Worm (Caenorhabditis elegans) whole organism, mixed stage, embryonic: ENCODE measurements around the gene trmt-10C.2.
A peak's percentile ranks its signal among the peaks of the same experiment; 100 is the strongest.

Experiments used
- ceh-43 ChIP-seq: fragments of 200-800 bp; sonication (Bioruptor generic); optimal IDR thresholded peaks from 2 replicates; lab custom pipeline; 2018; ENCODE audit warnings: mild to moderate bottlenecking, missing genetic modification characterization, moderate library complexity, missing compliant biosample characterization
- elt-1 ChIP-seq: sonication (generic microtip); optimal IDR thresholded peaks from 2 replicates; lab custom pipeline; 2017; ENCODE audit warnings: missing genetic modification characterization, mild to moderate bottlenecking, missing compliant biosample characterization, antibody characterized with exemption, moderate library complexity, borderline replicate concordance; ENCODE audit not compliant: insufficient read depth

The trmt-10C.2 gene

ce11 chrIII:6396381-6396780 is 50.3 kb downstream of the trmt-10C.2 start:
- peak; percentile 7 for TF ChIP-seq elt-1
- TF ChIP-seq ceh-43 (GFP tag; lab: Kevin White, UChicago): no peak
